Worm (Caenorhabditis elegans): ENCODE results near the gene his-70.

- TF ChIP-seq nhr-25 (tag; optimal IDR thresholded peaks at IDR 0.05) (peak; percentile 7), lin-13 (GFP tag; optimal IDR thresholded peaks at IDR 0.05) (no peak), nhr-77 (tag; optimal IDR thresholded peaks at IDR 0.05) (no peak), fos-1 (tag; optimal IDR thresholded peaks at IDR 0.05) (peak; percentile 7), unc-39 (tag; optimal IDR thresholded peaks at IDR 0.05) (no peak), nhr-237 (tag; optimal IDR thresholded peaks at IDR 0.05) (no peak), mdl-1 (tag; optimal IDR thresholded peaks at IDR 0.05) (no peak), zag-1 (tag; optimal IDR thresholded peaks at IDR 0.05) (no peak), snpc-4 (tag; optimal IDR thresholded peaks at IDR 0.05) (no peak), ztf-11 (tag; optimal IDR thresholded peaks at IDR 0.05) (no peak), ama-1 (optimal IDR thresholded peaks at IDR 0.05) (no peak), ztf-4 (tag; optimal IDR thresholded peaks at IDR 0.05) (no peak), peb-1 (tag; optimal IDR thresholded peaks at IDR 0.05) (no peak)
Measured at ce11 chrIII:4010168-4010567, 49.8 kb downstream of the his-70 start.
